Worm (Caenorhabditis elegans): Measurements from ENCODE around the gene dve-1.

- TF ChIP-seq dao-5 (tag; optimal IDR thresholded peaks at IDR 0.05) = no peak
- TF ChIP-seq W03F9.2 (tag; optimal IDR thresholded peaks at IDR 0.05) = no peak
Observed at ce11 chrX:433747-434146, at the start of gene dve-1.

All from whole organism, L4/young adult.